Fruit fly (Drosophila melanogaster): ENCODE data around the gene CG13950.

Gene CG13950

dm6 chr2L:856690-857488 is 3.1 kb upstream of the CG13950 start (continued):
- TF ChIP-seq CG10565 (GFP tag; optimal IDR thresholded peaks at IDR 0.05) (peak; percentile 12), CG17361 (GFP tag; IDR thresholded peaks at IDR 0.05) (peak; percentile 77), Max (GFP tag; optimal IDR thresholded peaks at IDR 0.05) (peak; percentile 65), CG10979 (tag; optimal IDR thresholded peaks at IDR 0.05) (peak; percentile 84), mam (GFP tag; optimal IDR thresholded peaks at IDR 0.05) (peak; percentile 59), CG12744 (GFP tag; optimal IDR thresholded peaks at IDR 0.05) (no peak), Atf3 (GFP tag; optimal IDR thresholded peaks at IDR 0.05) (peak; percentile 25), CG7745 (tag; optimal IDR thresholded peaks at IDR 0.05) (no peak), B-H2 (GFP tag; optimal IDR thresholded peaks at IDR 0.05) (no peak), sug (tag; optimal IDR thresholded peaks at IDR 0.05) (peak; percentile 78), crc (GFP tag; optimal IDR thresholded peaks at IDR 0.05) (peak; percentile 67), Dbx (GFP tag; IDR thresholded peaks at IDR 0.05) (0 out of 3 replicates have a peak, but pooled peaks have one; percentile 17), CG17829 (tag; optimal IDR thresholded peaks at IDR 0.05) (peak; percentile 77), CG9876 (GFP tag; optimal IDR thresholded peaks at IDR 0.05) (peak; percentile 24), D19B (GFP tag; optimal IDR thresholded peaks at IDR 0.05) (no peak), CG1792 (GFP tag; optimal IDR thresholded peaks at IDR 0.05) (peak; percentile 58), CG5180 (GFP tag; optimal IDR thresholded peaks at IDR 0.05) (peak; percentile 61), toy (GFP tag; IDR thresholded peaks at IDR 0.05) (no peak), pita (GFP tag; optimal IDR thresholded peaks at IDR 0.05) (no peak), CG16813 (GFP tag; IDR thresholded peaks at IDR 0.05; ENCODE audit: partially characterized antibody) (no peak), NfI (GFP tag; optimal IDR thresholded peaks at IDR 0.05) (peak; percentile 64), CG9932 (GFP tag; IDR thresholded peaks at IDR 0.05) (peak; percentile 40), CG8290 (GFP tag; optimal IDR thresholded peaks at IDR 0.05) (no peak), CG8290 (tag; optimal IDR thresholded peaks at IDR 0.05) (peak in 1 of 2 experiments; percentile 89), CG32767 (GFP tag; IDR thresholded peaks at IDR 0.05) (peak; percentile 72), CG6854 (GFP tag; optimal IDR thresholded peaks at IDR 0.05) (no peak), D (optimal IDR thresholded peaks at IDR 0.05) (no peak), D (GFP tag; optimal IDR thresholded peaks at IDR 0.05) (peak; percentile 80), Abd-B (GFP tag; optimal IDR thresholded peaks at IDR 0.05) (peak; percentile 68), peb (GFP tag; IDR thresholded peaks at IDR 0.05) (peak; percentile 83), Bdp1 (GFP tag; optimal IDR thresholded peaks at IDR 0.05) (peak; percentile 50), cg (GFP tag; optimal IDR thresholded peaks at IDR 0.05) (no peak), bbx (GFP tag; IDR thresholded peaks at IDR 0.05; ENCODE audit: partially characterized antibody) (no peak), CG31365 (tag; optimal IDR thresholded peaks at IDR 0.05) (peak; percentile 24), odd (GFP tag; optimal IDR thresholded peaks at IDR 0.05) (peak; percentile 61), yki (optimal IDR thresholded peaks at IDR 0.05) (no peak), da (GFP tag; optimal IDR thresholded peaks at IDR 0.05) (no peak), jigr1 (GFP tag; IDR thresholded peaks at IDR 0.05) (peak; percentile 81; the same call in 2 of the 3 replicates), emc (GFP tag; optimal IDR thresholded peaks at IDR 0.05) (peak; percentile 29), CG11696 (GFP tag; IDR thresholded peaks at IDR 0.05) (peak; percentile 97), pho (GFP tag; optimal IDR thresholded peaks at IDR 0.05) (no peak), Hsf (GFP tag; optimal IDR thresholded peaks at IDR 0.05) (peak; percentile 75), ara (GFP tag; IDR thresholded peaks at IDR 0.05) (peak; percentile 93), CG30020 (tag; optimal IDR thresholded peaks at IDR 0.05) (peak; percentile 9), Nf-YA (GFP tag; IDR thresholded peaks at IDR 0.05) (peak; percentile 81), pfk (GFP tag; optimal IDR thresholded peaks at IDR 0.05) (no peak), CG7372 (GFP tag; IDR thresholded peaks at IDR 0.05) (peak; percentile 59), bsh (GFP tag; optimal IDR thresholded peaks at IDR 0.05) (peak in 1 of 2 experiments; percentile 87), CG12769 (tag; optimal IDR thresholded peaks at IDR 0.05) (peak; percentile 81), Jarid2 (GFP tag; optimal IDR thresholded peaks at IDR 0.05) (peak; percentile 58)

Measured in whole organism, embryonic.